Fruit fly (Drosophila melanogaster): ENCODE data around the gene Asciz.

Gene Asciz

dm6 chr3L:3127544-3127943 is 38.5 kb downstream of the Asciz start, which contains the start of gene promL (continued):
- TF ChIP-seq CG12236 (GFP tag; optimal IDR thresholded peaks at IDR 0.05) = peak; percentile 6
- TF ChIP-seq ERR (GFP tag; optimal IDR thresholded peaks at IDR 0.05) = peak; percentile 12
- TF ChIP-seq CG6854 (GFP tag; optimal IDR thresholded peaks at IDR 0.05) = peak; percentile 55
- peak; percentile 17 for TF ChIP-seq cwo (GFP tag; optimal IDR thresholded peaks at IDR 0.05)
- TF ChIP-seq Gug (GFP tag; IDR thresholded peaks at IDR 0.05) = no peak
- TF ChIP-seq NC2α (GFP tag; optimal IDR thresholded peaks at IDR 0.05) = no peak
- no peak for TF ChIP-seq Chrac-16 (GFP tag; optimal IDR thresholded peaks at IDR 0.05)
- no peak for TF ChIP-seq trh (GFP tag; optimal IDR thresholded peaks at IDR 0.05)
- TF ChIP-seq CG11560 (tag; IDR thresholded peaks at IDR 0.05) = no peak
- no peak for TF ChIP-seq yki (optimal IDR thresholded peaks at IDR 0.05)
- no peak for TF ChIP-seq Dfd (GFP tag; optimal IDR thresholded peaks at IDR 0.05)
- peak; percentile 55 for TF ChIP-seq PHDP (tag; optimal IDR thresholded peaks at IDR 0.05)
- TF ChIP-seq Dll (GFP tag; IDR thresholded peaks at IDR 0.05; ENCODE audit: partially characterized antibody) = no peak
- peak; percentile 20 for TF ChIP-seq bab2 (GFP tag; optimal IDR thresholded peaks at IDR 0.05)
- no peak for TF ChIP-seq h (optimal IDR thresholded peaks at IDR 0.05)
- no peak for TF ChIP-seq D (optimal IDR thresholded peaks at IDR 0.05)
- TF ChIP-seq D (GFP tag; optimal IDR thresholded peaks at IDR 0.05) = no peak
- no peak for TF ChIP-seq CG30431 (GFP tag; optimal IDR thresholded peaks at IDR 0.05)
- no peak for TF ChIP-seq gt (GFP tag; IDR thresholded peaks at IDR 0.05)
- no peak for TF ChIP-seq CG8478 (optimal IDR thresholded peaks at IDR 0.05)
- peak; percentile 27 for TF ChIP-seq CG15696 (tag; optimal IDR thresholded peaks at IDR 0.05)
- TF ChIP-seq CG7745 (tag; optimal IDR thresholded peaks at IDR 0.05) = no peak
- no peak for TF ChIP-seq CG14860 (GFP tag; IDR thresholded peaks at IDR 0.05; ENCODE audit: partially characterized antibody)
- peak; percentile 75 for TF ChIP-seq CG34376 (GFP tag; optimal IDR thresholded peaks at IDR 0.05)
- no peak; the same call in 1 of the 2 replicates for TF ChIP-seq CG4360 (GFP tag; IDR thresholded peaks at IDR 0.05)
- peak; percentile 33 for TF ChIP-seq HmgD (GFP tag; optimal IDR thresholded peaks at IDR 0.05)
- peak; percentile 50 for TF ChIP-seq CG18262 (tag; optimal IDR thresholded peaks at IDR 0.05)
- peak; percentile 86 for TF ChIP-seq CoRest (tag; optimal IDR thresholded peaks at IDR 0.05)
- TF ChIP-seq CG1603 (tag; optimal IDR thresholded peaks at IDR 0.05) = peak; percentile 83
- peak; percentile 59 for TF ChIP-seq CG12104 (GFP tag; optimal IDR thresholded peaks at IDR 0.05)
- TF ChIP-seq CG12391 (tag; optimal IDR thresholded peaks at IDR 0.05) = peak; percentile 63
- no peak for TF ChIP-seq CG13123 (GFP tag; optimal IDR thresholded peaks at IDR 0.05)
- TF ChIP-seq Sox100B (GFP tag; optimal IDR thresholded peaks at IDR 0.05) = peak; percentile 18
- TF ChIP-seq BEAF-32 (GFP tag; optimal IDR thresholded peaks at IDR 0.05) = peak; percentile 47
- TF ChIP-seq CG7357 (GFP tag; IDR thresholded peaks at IDR 0.05) = no peak
- peak; percentile 88 for TF ChIP-seq CG12659 (GFP tag; optimal IDR thresholded peaks at IDR 0.05)
- TF ChIP-seq sd (tag; optimal IDR thresholded peaks at IDR 0.05) = peak; percentile 59
- no peak for TF ChIP-seq sc (optimal IDR thresholded peaks at IDR 0.05)
- TF ChIP-seq sc (GFP tag; optimal IDR thresholded peaks at IDR 0.05) = no peak
- no peak for TF ChIP-seq CG4404 (GFP tag; IDR thresholded peaks at IDR 0.05)
- TF ChIP-seq CG9797 (GFP tag; optimal IDR thresholded peaks at IDR 0.05) = peak; percentile 97
- TF ChIP-seq luna (GFP tag; optimal IDR thresholded peaks at IDR 0.05) = peak; percentile 15
- TF ChIP-seq CG6654 (GFP tag; optimal IDR thresholded peaks at IDR 0.05) = no peak
- TF ChIP-seq nom (GFP tag; optimal IDR thresholded peaks at IDR 0.05) = peak; percentile 66
- TF ChIP-seq CG11504 (tag; optimal IDR thresholded peaks at IDR 0.05) = peak; percentile 72
- TF ChIP-seq CG7372 (GFP tag; IDR thresholded peaks at IDR 0.05) = no peak
- no peak for TF ChIP-seq Dref (GFP tag; IDR thresholded peaks at IDR 0.05)
- peak; percentile 68 for TF ChIP-seq vvl (GFP tag; IDR thresholded peaks at IDR 0.05)
- no peak for TF ChIP-seq twi (tag; optimal IDR thresholded peaks at IDR 0.05)
- TF ChIP-seq vnd (GFP tag; IDR thresholded peaks at IDR 0.05; ENCODE audit: partially characterized antibody) = no peak
- no peak for TF ChIP-seq CG3163 (GFP tag; optimal IDR thresholded peaks at IDR 0.05)
- no peak for TF ChIP-seq CG1647 (GFP tag; optimal IDR thresholded peaks at IDR 0.05)
- peak; percentile 79 for TF ChIP-seq trem (tag; optimal IDR thresholded peaks at IDR 0.05)
